Worm (Caenorhabditis elegans) whole organism, early embryonic: Measurements from ENCODE around the gene C06E1.9.

Source experiments
- B0310.2 ChIP-seq: sonication (generic microtip); optimal IDR thresholded peaks from 2 replicates; lab custom pipeline; 2016; ENCODE audit warnings: mild to moderate bottlenecking, missing genetic modification characterization, missing compliant biosample characterization
- F13C5.2 ChIP-seq: sonication (generic microtip); optimal IDR thresholded peaks from 2 replicates; lab custom pipeline; 2017; ENCODE audit warnings: mild to moderate bottlenecking, missing genetic modification characterization, inconsistent platforms, missing compliant biosample characterization
- aly-1 ChIP-seq: sonication (generic microtip); optimal IDR thresholded peaks from 2 replicates; lab custom pipeline; 2016; ENCODE audit warnings: missing genetic modification characterization, missing compliant biosample characterization
- ama-1 ChIP-seq: fragments of 150-350 bp; optimal IDR thresholded peaks from 2 replicates; lab custom pipeline; 2014
- ceh-36 ChIP-seq: sonication (generic microtip); optimal IDR thresholded peaks from 2 replicates; lab custom pipeline; 2016; ENCODE audit warnings: missing genetic modification characterization, inconsistent platforms, missing compliant biosample characterization
- flt-1 ChIP-seq: fragments of 200-800 bp; sonication (Bioruptor generic); IDR thresholded peaks from 2 replicates; pipeline ENCODE4 v1.3.6; 2022; ENCODE audit warnings: missing genetic modification characterization, missing compliant biosample characterization
- hnd-1 ChIP-seq: sonication (generic microtip); optimal IDR thresholded peaks from 2 replicates; lab custom pipeline; 2016; ENCODE audit warnings: missing genetic modification characterization, missing compliant biosample characterization
- scrt-1 ChIP-seq: fragments of 200-800 bp; sonication (Bioruptor generic); IDR thresholded peaks from 2 replicates; pipeline ENCODE4 v1.3.6; 2022; ENCODE audit warnings: missing genetic modification characterization, missing compliant biosample characterization
- sea-1 ChIP-seq: fragments of 200-800 bp; sonication (Bioruptor generic); conservative IDR thresholded peaks from 2 replicates; pipeline ENCODE4 v1.3.6; 2022; ENCODE audit warnings: missing genetic modification characterization, missing compliant biosample characterization
- tra-4 ChIP-seq: sonication (generic microtip); optimal IDR thresholded peaks from 2 replicates; lab custom pipeline; 2017; ENCODE audit warnings: missing genetic modification characterization, missing compliant biosample characterization

- TF ChIP-seq ceh-36 (tag; lab: Kevin White, UChicago): no peak
- no peak for TF ChIP-seq scrt-1 (GFP tag; lab: Robert Waterston, UW)
- no peak for TF ChIP-seq ama-1 (lab: Kevin White, UChicago)
- no peak for TF ChIP-seq tra-4
- TF ChIP-seq B0310.2 (tag; lab: Kevin White, UChicago): no peak
- TF ChIP-seq sea-1 (GFP tag; lab: Robert Waterston, UW): no peak
- TF ChIP-seq flt-1: no peak
- TF ChIP-seq aly-1 (tag; lab: Kevin White, UChicago): no peak
- no peak for TF ChIP-seq F13C5.2 (tag; lab: Kevin White, UChicago)
- TF ChIP-seq hnd-1 (tag; lab: Kevin White, UChicago): no peak
Observed at ce11 chrIII:8577534-8577933, 32.0 kb downstream of the C06E1.9 start.
